Worm (Caenorhabditis elegans): ENCODE measurements around the gene hmg-1.1.

- no peak for TF ChIP-seq him-1 (tag; optimal IDR thresholded peaks at IDR 0.05)
- TF ChIP-seq W03F9.2 (tag; optimal IDR thresholded peaks at IDR 0.05), result no peak
- no peak for TF ChIP-seq dao-5 (tag; optimal IDR thresholded peaks at IDR 0.05)
Observed at ce11 chrII:14290846-14291245, 40.4 kb downstream of the hmg-1.1 start.

All from whole organism, L4/young adult.